Fruit fly (Drosophila melanogaster): ENCODE results near the gene twf.
A peak's percentile ranks its signal among the peaks of the same experiment; 100 is the strongest.

twf gene

dm6 chr3R:14122347-14122812 is at the start of gene twf, which contains the start of gene Abi:
Gene twf (plus strand): TSS chr3R:14122654.
Gene Abi (minus strand): TSS chr3R:14122420.
- TF ChIP-seq topi (GFP tag; optimal IDR thresholded peaks at IDR 0.05), result peak; percentile 62
- no peak for TF ChIP-seq CG16779 (tag; optimal IDR thresholded peaks at IDR 0.05)
- no peak for TF ChIP-seq dsx (GFP tag; optimal IDR thresholded peaks at IDR 0.05; ENCODE audit: poor library complexity, severe bottlenecking)
- TF ChIP-seq Eip93F (GFP tag; optimal IDR thresholded peaks at IDR 0.05), result no peak
- peak; percentile 37 for TF ChIP-seq CG11762 (GFP tag; optimal IDR thresholded peaks at IDR 0.05; ENCODE audit: insufficient read depth)
- peak; percentile 37 for TF ChIP-seq CG1621 (tag; optimal IDR thresholded peaks at IDR 0.05)
- TF ChIP-seq Hr4 (GFP tag; optimal IDR thresholded peaks at IDR 0.05), result no peak
- peak; percentile 74 for TF ChIP-seq Sox14 (GFP tag; optimal IDR thresholded peaks at IDR 0.05)
- TF ChIP-seq acj6 (GFP tag; optimal IDR thresholded peaks at IDR 0.05), result peak; percentile 67
- TF ChIP-seq Ets21C (GFP tag; optimal IDR thresholded peaks at IDR 0.05), result peak; percentile 39
- TF ChIP-seq Met (GFP tag; optimal IDR thresholded peaks at IDR 0.05), result no peak
- peak; percentile 42; the same call in 2 of the 3 replicates for TF ChIP-seq eg (GFP tag; IDR thresholded peaks at IDR 0.05)
- peak; percentile 60 for TF ChIP-seq CG8319 (GFP tag; optimal IDR thresholded peaks at IDR 0.05)
- no peak for TF ChIP-seq Blimp-1 (GFP tag; optimal IDR thresholded peaks at IDR 0.05)
- no peak for TF ChIP-seq fkh (GFP tag; optimal IDR thresholded peaks at IDR 0.05)
- no peak for TF ChIP-seq CG10669 (GFP tag; optimal IDR thresholded peaks at IDR 0.05)
- peak; percentile 77 for TF ChIP-seq esn (GFP tag; optimal IDR thresholded peaks at IDR 0.05)
- peak; percentile 61 for TF ChIP-seq CG6792 (GFP tag; optimal IDR thresholded peaks at IDR 0.05)
- no peak for TF ChIP-seq CG6276 (GFP tag; optimal IDR thresholded peaks at IDR 0.05)
- peak; percentile 55 for TF ChIP-seq Hr39 (GFP tag; optimal IDR thresholded peaks at IDR 0.05)
- peak; percentile 52; the same call in 1 of the 3 replicates for TF ChIP-seq CG6163 (GFP tag; IDR thresholded peaks at IDR 0.05)
- TF ChIP-seq Sox102F (GFP tag; optimal IDR thresholded peaks at IDR 0.05), result peak; percentile 60
- peak; percentile 46 for TF ChIP-seq Sox15 (GFP tag; optimal IDR thresholded peaks at IDR 0.05)
- TF ChIP-seq pdm3 (GFP tag; optimal IDR thresholded peaks at IDR 0.05), result peak; percentile 70
- peak; percentile 38 for TF ChIP-seq vri (GFP tag; optimal IDR thresholded peaks at IDR 0.05)
- peak; percentile 77 for TF ChIP-seq CG31627 (GFP tag; optimal IDR thresholded peaks at IDR 0.05)
- peak; percentile 48 for TF ChIP-seq CG3032 (tag; optimal IDR thresholded peaks at IDR 0.05)
- TF ChIP-seq achi (GFP tag; optimal IDR thresholded peaks at IDR 0.05), result peak; percentile 63
- peak; percentile 90 for TF ChIP-seq Eip78C (GFP tag)
- TF ChIP-seq net (GFP tag; optimal IDR thresholded peaks at IDR 0.05), result peak; percentile 33
- TF ChIP-seq CG3919 (GFP tag; optimal IDR thresholded peaks at IDR 0.05), result peak; percentile 78
- peak; percentile 41 for TF ChIP-seq CG11902 (GFP tag; optimal IDR thresholded peaks at IDR 0.05)
- TF ChIP-seq Smox (GFP tag; optimal IDR thresholded peaks at IDR 0.05), result peak; percentile 64
- TF ChIP-seq CG6854 (GFP tag; optimal IDR thresholded peaks at IDR 0.05), result no peak
- TF ChIP-seq CG15336 (GFP tag; IDR thresholded peaks at IDR 0.05), result 0 out of 2 replicates have a peak, but pooled peaks have one; percentile 30
- TF ChIP-seq CG8632 (GFP tag; optimal IDR thresholded peaks at IDR 0.05), result peak; percentile 45
- TF ChIP-seq Ets96B (tag; optimal IDR thresholded peaks at IDR 0.05), result no peak
- peak; percentile 80 for TF ChIP-seq OdsH (GFP tag; optimal IDR thresholded peaks at IDR 0.05)
- peak; percentile 72 for TF ChIP-seq CG10631 (GFP tag; optimal IDR thresholded peaks at IDR 0.05)
- TF ChIP-seq CG8119 (GFP tag; IDR thresholded peaks at IDR 0.05), result no peak
- peak; percentile 48 for TF ChIP-seq CG34406 (GFP tag; optimal IDR thresholded peaks at IDR 0.05)
- TF ChIP-seq lz (GFP tag; optimal IDR thresholded peaks at IDR 0.05), result peak; percentile 70
- TF ChIP-seq fd59A (GFP tag; optimal IDR thresholded peaks at IDR 0.05), result peak; percentile 14
- no peak for TF ChIP-seq dac (GFP tag; optimal IDR thresholded peaks at IDR 0.05)
- peak; percentile 35 for TF ChIP-seq CG7368 (GFP tag; optimal IDR thresholded peaks at IDR 0.05)
- peak; percentile 73 for TF ChIP-seq svp (GFP tag)
- TF ChIP-seq cyc (GFP tag; optimal IDR thresholded peaks at IDR 0.05), result peak; percentile 70

Measured in whole organism, prepupa.